Fruit fly (Drosophila melanogaster) whole organism, embryonic: Measurements from ENCODE around the gene CG2120.
A peak's percentile ranks its signal among the peaks of the same experiment; 100 is the strongest.

ENCODE experiments used
- Aef1 ChIP-seq: fragments of 200-800 bp; sonication (Bioruptor generic); IDR thresholded peaks from 3 replicates; pipeline ENCODE4 v1.3.6; 2022; ENCODE audit warnings: missing biosample characterization, missing genetic modification characterization
- B-H1 ChIP-seq: fragments of 200-800 bp; sonication (Bioruptor generic); IDR thresholded peaks from 3 replicates; pipeline ENCODE4 v1.3.6; 2022; ENCODE audit warnings: missing biosample characterization, missing genetic modification characterization
- CG1024 ChIP-seq: fragments of 200-800 bp; sonication (Bioruptor generic); IDR thresholded peaks from 2 replicates; pipeline ENCODE4 v1.3.6; 2022; ENCODE audit warnings: missing biosample characterization, missing genetic modification characterization
- CG10321 ChIP-seq: fragments of 200-800 bp; sonication (Bioruptor generic); IDR thresholded peaks from 2 replicates; pipeline ENCODE4 v1.3.6; 2022; ENCODE audit warnings: missing biosample characterization, missing genetic modification characterization
- CG11085 ChIP-seq: fragments of 200-800 bp; sonication (Bioruptor generic); IDR thresholded peaks from 2 replicates; pipeline ENCODE4 v1.3.6; 2022; ENCODE audit warnings: missing biosample characterization, missing genetic modification characterization
- CG11695 ChIP-seq: fragments of 200-800 bp; sonication (Bioruptor generic); IDR thresholded peaks from 3 replicates; pipeline ENCODE4 v1.3.6; 2022; ENCODE audit warnings: missing biosample characterization, missing genetic modification characterization
- CG12769 ChIP-seq: fragments of 200-800 bp; sonication (Bioruptor generic); optimal IDR thresholded peaks from 2 replicates; lab custom pipeline; 2019; ENCODE audit warnings: missing biosample characterization, mild to moderate bottlenecking, missing genetic modification characterization, moderate library complexity
- CG17612 ChIP-seq: fragments of 200-800 bp; sonication (Bioruptor generic); IDR thresholded peaks from 2 replicates; pipeline ENCODE4 v1.3.6; 2022; ENCODE audit warnings: missing biosample characterization, missing genetic modification characterization
- CG2712 ChIP-seq: fragments of 200-800 bp; optimal IDR thresholded peaks from 3 replicates; lab custom pipeline; 2019; ENCODE audit warnings: missing biosample characterization, mild to moderate bottlenecking, missing genetic modification characterization, moderate library complexity
- CG34376 ChIP-seq: fragments of 200-800 bp; sonication (Bioruptor generic); optimal IDR thresholded peaks from 2 replicates; lab custom pipeline; 2018; ENCODE audit warnings: missing biosample characterization, mild to moderate bottlenecking, missing genetic modification characterization
- CG6683 ChIP-seq: fragments of 200-800 bp; sonication (Bioruptor generic); optimal IDR thresholded peaks from 2 replicates; lab custom pipeline; 2017; ENCODE audit warnings: missing biosample characterization, mild to moderate bottlenecking, missing genetic modification characterization, missing genetic modification reagents
- CG6791 ChIP-seq: fragments of 200-800 bp; sonication (Bioruptor generic); IDR thresholded peaks from 3 replicates; pipeline ENCODE4 v1.3.6; 2022; ENCODE audit warnings: missing biosample characterization, missing genetic modification characterization; ENCODE audit not compliant: partially characterized antibody
- CG6813 ChIP-seq: fragments of 200-800 bp; sonication (Bioruptor generic); optimal IDR thresholded peaks from 2 replicates; lab custom pipeline; 2017; ENCODE audit warnings: missing biosample characterization, missing genetic modification characterization, mild to moderate bottlenecking, moderate library complexity, missing genetic modification reagents
- CG7271 ChIP-seq: fragments of 200-800 bp; sonication (Bioruptor generic); optimal IDR thresholded peaks from 2 replicates; lab custom pipeline; 2018; ENCODE audit warnings: missing biosample characterization, mild to moderate bottlenecking, missing genetic modification characterization, moderate library complexity
- CG7357 ChIP-seq: fragments of 200-800 bp; sonication (Bioruptor generic); IDR thresholded peaks from 3 replicates; pipeline ENCODE4 v1.3.6; 2022; ENCODE audit warnings: missing biosample characterization, missing genetic modification characterization
- CG8924 ChIP-seq: fragments of 200-800 bp; optimal IDR thresholded peaks from 3 replicates; lab custom pipeline; 2019; ENCODE audit warnings: missing biosample characterization, mild to moderate bottlenecking, missing genetic modification characterization, moderate library complexity
- Camta ChIP-seq: fragments of 200-800 bp; sonication (Bioruptor generic); optimal IDR thresholded peaks from 2 replicates; lab custom pipeline; 2016; ENCODE audit warnings: missing biosample characterization, missing genetic modification characterization
- CoRest ChIP-seq: fragments of 200-800 bp; sonication (Bioruptor generic); optimal IDR thresholded peaks from 3 replicates; lab custom pipeline; 2018; ENCODE audit warnings: missing biosample characterization, mild to moderate bottlenecking, missing genetic modification characterization, moderate library complexity
- Fer2 ChIP-seq: fragments of 200-800 bp; sonication (Bioruptor generic); optimal IDR thresholded peaks from 2 replicates; lab custom pipeline; 2018; ENCODE audit warnings: missing biosample characterization, mild to moderate bottlenecking, missing genetic modification characterization, moderate library complexity
- HLHmδ ChIP-seq: fragments of 200-800 bp; sonication (Bioruptor generic); optimal IDR thresholded peaks from 2 replicates; lab custom pipeline; 2018; ENCODE audit warnings: missing biosample characterization, mild to moderate bottlenecking, missing genetic modification characterization, moderate library complexity
- Hand ChIP-seq: fragments of 200-800 bp; sonication (Bioruptor generic); optimal IDR thresholded peaks from 2 replicates; lab custom pipeline; 2017; ENCODE audit warnings: mild to moderate bottlenecking, missing biosample characterization, missing genetic modification reagents, missing genetic modification characterization
- Jarid2 ChIP-seq: fragments of 200-800 bp; sonication (Bioruptor generic); optimal IDR thresholded peaks from 3 replicates; lab custom pipeline; 2017; ENCODE audit warnings: mild to moderate bottlenecking, missing biosample characterization, missing genetic modification reagents, missing genetic modification characterization
- MBD-R2 ChIP-seq: fragments of 200-800 bp; sonication (Bioruptor generic); IDR thresholded peaks from 2 replicates; pipeline ENCODE4 v1.3.6; 2022; ENCODE audit warnings: missing biosample characterization, missing genetic modification characterization
- Sox102F ChIP-seq: fragments of 200-800 bp; sonication (Bioruptor generic); optimal IDR thresholded peaks from 2 replicates; lab custom pipeline; 2018; ENCODE audit warnings: missing biosample characterization, mild to moderate bottlenecking, missing genetic modification characterization, moderate library complexity
- Xbp1 ChIP-seq: fragments of 200-800 bp; sonication (Bioruptor generic); optimal IDR thresholded peaks from 3 replicates; lab custom pipeline; 2016; ENCODE audit warnings: missing biosample characterization, mild to moderate bottlenecking, missing genetic modification characterization
- abd-A ChIP-seq: fragments of 200-800 bp; sonication (Bioruptor generic); optimal IDR thresholded peaks from 3 replicates; lab custom pipeline; 2019; ENCODE audit warnings: missing biosample characterization, mild to moderate bottlenecking, missing genetic modification characterization, moderate library complexity
- dmrt99B ChIP-seq: fragments of 200-800 bp; sonication (Bioruptor generic); optimal IDR thresholded peaks from 2 replicates; lab custom pipeline; 2018; ENCODE audit warnings: missing biosample characterization, mild to moderate bottlenecking, missing genetic modification characterization, moderate library complexity
- dysf ChIP-seq: fragments of 200-800 bp; sonication (Bioruptor generic); IDR thresholded peaks from 3 replicates; pipeline ENCODE4 v1.3.6; 2022; ENCODE audit warnings: missing biosample characterization, missing genetic modification characterization
- ftz-f1 ChIP-seq: fragments of 200-800 bp; sonication (Bioruptor generic); optimal IDR thresholded peaks from 2 replicates; lab custom pipeline; 2016; ENCODE audit warnings: missing biosample characterization, missing genetic modification characterization
- gce ChIP-seq: fragments of 200-800 bp; sonication (Bioruptor generic); IDR thresholded peaks from 3 replicates; pipeline ENCODE4 v1.3.6; 2022; ENCODE audit warnings: missing biosample characterization, missing genetic modification characterization
- her ChIP-seq: fragments of 200-800 bp; sonication (Bioruptor generic); optimal IDR thresholded peaks from 2 replicates; lab custom pipeline; 2016; ENCODE audit warnings: missing biosample characterization, missing genetic modification characterization
- hkb ChIP-seq, 2 experiments: fragments of 200-800 bp in 1 of 2; fragments of >200 bp in 1 of 2; sonication (Bioruptor generic) in 1 of 2; IDR thresholded peaks in 1 of 2; optimal IDR thresholded peaks in 1 of 2; 2 replicates each; pipeline versions ENCODE4 v1.3.6 to Lab custom; 2017 to 2022; ENCODE audit warnings: missing biosample characterization in 1 of 2, missing genetic modification characterization in 1 of 2
- inv ChIP-seq: fragments of 200-800 bp; sonication (Bioruptor generic); IDR thresholded peaks from 2 replicates; pipeline ENCODE4 v1.3.6; 2022; ENCODE audit warnings: missing biosample characterization, missing genetic modification characterization; ENCODE audit not compliant: partially characterized antibody
- klu ChIP-seq: fragments of 200-800 bp; sonication (Bioruptor generic); IDR thresholded peaks from 2 replicates; pipeline ENCODE4 v1.3.6; 2022; ENCODE audit warnings: missing biosample characterization, missing genetic modification characterization
- kni ChIP-seq: fragments of 200-800 bp; sonication (Bioruptor generic); optimal IDR thresholded peaks from 3 replicates; lab custom pipeline; 2017; ENCODE audit warnings: mild to moderate bottlenecking, missing biosample characterization, missing genetic modification reagents, missing genetic modification characterization
- lilli ChIP-seq: fragments of 200-800 bp; sonication (Bioruptor generic); optimal IDR thresholded peaks from 3 replicates; lab custom pipeline; 2016; ENCODE audit warnings: missing biosample characterization, missing genetic modification characterization
- luna ChIP-seq: fragments of 200-800 bp; sonication (Bioruptor generic); optimal IDR thresholded peaks from 2 replicates; lab custom pipeline; 2016; ENCODE audit warnings: missing biosample characterization, missing genetic modification characterization
- peb ChIP-seq: fragments of 200-800 bp; sonication (Bioruptor generic); IDR thresholded peaks from 2 replicates; pipeline ENCODE4 v1.3.6; 2022; ENCODE audit warnings: missing biosample characterization, missing genetic modification characterization
- phol ChIP-seq: fragments of 200-800 bp; sonication (Bioruptor generic); optimal IDR thresholded peaks from 3 replicates; lab custom pipeline; 2018; ENCODE audit warnings: missing biosample characterization, mild to moderate bottlenecking, missing genetic modification characterization, moderate library complexity
- ranshi ChIP-seq: fragments of 200-800 bp; sonication (Bioruptor generic); IDR thresholded peaks from 2 replicates; pipeline ENCODE4 v1.3.6; 2022; ENCODE audit warnings: missing biosample characterization, missing genetic modification characterization
- row ChIP-seq: fragments of 200-800 bp; sonication (Bioruptor generic); IDR thresholded peaks from 3 replicates; pipeline ENCODE4 v1.3.6; 2022; ENCODE audit warnings: missing biosample characterization, missing genetic modification characterization
- sc ChIP-seq, 3 experiments: fragments of >200 bp in 2 of 3; fragments of 200-800 bp in 1 of 3; sonication (Bioruptor generic) in 1 of 3; optimal IDR thresholded peaks; 2 replicates in 2 of 3; 3 replicates in 1 of 3; lab custom pipeline; 2017; ENCODE audit warnings: mild to moderate bottlenecking in 1 of 3, missing biosample characterization in 1 of 3, missing genetic modification characterization in 1 of 3, missing genetic modification reagents in 1 of 3
- slou ChIP-seq: fragments of 200-800 bp; sonication (Bioruptor generic); optimal IDR thresholded peaks from 3 replicates; lab custom pipeline; 2016; ENCODE audit warnings: missing biosample characterization, missing genetic modification characterization
- sqz ChIP-seq: fragments of 200-800 bp; sonication (Bioruptor generic); optimal IDR thresholded peaks from 3 replicates; lab custom pipeline; 2018; ENCODE audit warnings: missing biosample characterization, mild to moderate bottlenecking, missing genetic modification characterization
- tup ChIP-seq: fragments of 200-800 bp; sonication (Bioruptor generic); optimal IDR thresholded peaks from 2 replicates; lab custom pipeline; 2016; ENCODE audit warnings: missing biosample characterization, mild to moderate bottlenecking, missing genetic modification characterization, moderate library complexity
- vfl ChIP-seq: fragments of 200-800 bp; sonication (Bioruptor generic); optimal IDR thresholded peaks from 2 replicates; lab custom pipeline; 2016; ENCODE audit warnings: missing biosample characterization, missing genetic modification characterization
- wor ChIP-seq: fragments of 200-800 bp; sonication (Bioruptor generic); IDR thresholded peaks from 2 replicates; pipeline ENCODE4 v1.3.6; 2022; ENCODE audit warnings: missing biosample characterization, missing genetic modification characterization

The CG2120 gene

DNA sequence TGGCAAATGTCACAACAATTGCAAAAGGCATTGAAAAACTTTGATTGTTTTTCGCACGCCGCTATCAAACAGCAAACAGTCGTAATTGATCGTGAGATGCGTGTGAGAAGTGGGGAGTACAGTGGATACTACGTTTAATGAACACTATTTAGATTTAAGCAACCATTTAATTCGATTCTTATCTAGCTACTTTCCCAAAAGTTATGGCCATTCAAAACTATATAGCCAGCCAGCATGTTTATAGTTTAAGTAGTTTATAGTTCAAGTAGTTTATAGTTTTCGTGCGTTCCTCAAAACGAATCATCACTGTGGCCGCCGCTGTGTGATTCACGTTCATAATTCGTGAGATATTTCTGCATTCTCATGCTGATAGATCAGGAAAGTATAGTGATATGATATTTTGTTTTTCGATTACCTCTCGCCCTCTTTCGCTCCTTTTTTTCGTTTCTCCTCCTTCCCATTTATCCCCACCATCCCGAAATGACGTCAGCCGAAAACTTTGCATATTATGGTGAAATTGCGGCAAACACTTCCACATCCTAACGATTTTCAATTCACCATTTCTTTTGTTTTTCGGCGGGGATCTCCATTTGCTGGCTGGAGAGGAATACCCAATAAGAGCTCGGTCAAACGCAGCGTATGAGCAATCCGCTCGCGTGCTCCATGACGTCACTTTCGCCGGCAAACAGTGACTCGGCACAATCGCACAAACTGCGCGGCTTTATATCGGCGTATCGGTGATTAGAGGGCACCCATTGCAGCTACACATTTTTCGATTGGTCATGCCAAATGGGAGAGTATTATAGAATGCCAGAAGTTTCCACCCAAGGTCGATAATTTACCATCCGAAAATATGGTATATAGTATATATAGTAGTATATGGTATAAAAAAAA lies 22.0 kb upstream of the CG2120 start (continued):
- TF ChIP-seq Hand (peak; percentile 20), hkb (optimal IDR thresholded peaks at IDR 0.05; lab: Kevin White, UChicago) (no peak), hkb (GFP tag; IDR thresholded peaks at IDR 0.05; lab: Robert Waterston, UW) (peak; percentile 41; the same call in 1 of the 2 replicates), gce (no peak), Camta (GFP tag; lab: Kevin White, UChicago) (peak; percentile 30), Jarid2 (peak; percentile 10), her (peak; percentile 63), CG6683 (peak; percentile 6), CG34376 (GFP tag; lab: Kevin White, UChicago) (peak; percentile 34), klu (GFP tag; lab: Robert Waterston, UW) (peak; percentile 57; the same call in 1 of the 2 replicates), Xbp1 (GFP tag; lab: Kevin White, UChicago) (peak; percentile 47), Aef1 (GFP tag; lab: Robert Waterston, UW) (peak; percentile 43; the same call in 1 of the 3 replicates), CG11695 (GFP tag; lab: Robert Waterston, UW) (peak; percentile 58; the same call in 2 of the 3 replicates), HLHmδ (GFP tag; lab: Kevin White, UChicago) (no peak), slou (GFP tag; lab: Kevin White, UChicago) (no peak), CG17612 (GFP tag; lab: Robert Waterston, UW) (0 out of 2 replicates have a peak, but pooled peaks have one; percentile 46), ftz-f1 (GFP tag; lab: Kevin White, UChicago) (no peak), ranshi (GFP tag; lab: Robert Waterston, UW) (peak; percentile 63), phol (tag; lab: Kevin White, UChicago) (peak; percentile 15), CG7271 (no peak), tup (GFP tag; lab: Kevin White, UChicago) (peak; percentile 6), inv (GFP tag; lab: Robert Waterston, UW) (no peak), luna (peak; percentile 18), sc (optimal IDR thresholded peaks at IDR 0.05; lab: Kevin White, UChicago) (no peak), sc (GFP tag; optimal IDR thresholded peaks at IDR 0.05; lab: Kevin White, UChicago) (no peak), MBD-R2 (GFP tag; lab: Robert Waterston, UW) (peak; percentile 56; the same call in 1 of the 2 replicates), Sox102F (peak; percentile 30), CG6813 (GFP tag; lab: Kevin White, UChicago) (peak; percentile 54), CG11085 (GFP tag; lab: Robert Waterston, UW) (peak; percentile 52; the same call in 1 of the 2 replicates), sqz (GFP tag; lab: Kevin White, UChicago) (no peak), CG12769 (tag; lab: Kevin White, UChicago) (peak; percentile 91), lilli (GFP tag; lab: Kevin White, UChicago) (peak; percentile 73), row (GFP tag; lab: Robert Waterston, UW) (peak; percentile 85), dysf (GFP tag; lab: Robert Waterston, UW) (peak; percentile 74), kni (no peak), CG2712 (peak; percentile 38), CoRest (tag; lab: Kevin White, UChicago) (peak; percentile 70), CG10321 (GFP tag; lab: Robert Waterston, UW) (no peak), CG1024 (GFP tag; lab: Robert Waterston, UW) (0 out of 2 replicates have a peak, but pooled peaks have one; percentile 14), Fer2 (tag; lab: Kevin White, UChicago) (peak; percentile 54), B-H1 (peak; percentile 34; the same call in 1 of the 3 replicates), CG7357 (GFP tag; lab: Robert Waterston, UW) (peak; percentile 58; the same call in 2 of the 3 replicates), abd-A (tag; lab: Kevin White, UChicago) (no peak), vfl (peak; percentile 76), CG8924 (tag; lab: Kevin White, UChicago) (peak; percentile 54), CG6791 (no peak), wor (GFP tag; lab: Robert Waterston, UW) (no peak), peb (GFP tag; lab: Robert Waterston, UW) (no peak), dmrt99B (peak; percentile 55)
